Fruit fly (Drosophila melanogaster): ENCODE data around the gene CG8360.
A peak's percentile ranks its signal among the peaks of the same experiment; 100 is the strongest.

CG8360 gene

DNA sequence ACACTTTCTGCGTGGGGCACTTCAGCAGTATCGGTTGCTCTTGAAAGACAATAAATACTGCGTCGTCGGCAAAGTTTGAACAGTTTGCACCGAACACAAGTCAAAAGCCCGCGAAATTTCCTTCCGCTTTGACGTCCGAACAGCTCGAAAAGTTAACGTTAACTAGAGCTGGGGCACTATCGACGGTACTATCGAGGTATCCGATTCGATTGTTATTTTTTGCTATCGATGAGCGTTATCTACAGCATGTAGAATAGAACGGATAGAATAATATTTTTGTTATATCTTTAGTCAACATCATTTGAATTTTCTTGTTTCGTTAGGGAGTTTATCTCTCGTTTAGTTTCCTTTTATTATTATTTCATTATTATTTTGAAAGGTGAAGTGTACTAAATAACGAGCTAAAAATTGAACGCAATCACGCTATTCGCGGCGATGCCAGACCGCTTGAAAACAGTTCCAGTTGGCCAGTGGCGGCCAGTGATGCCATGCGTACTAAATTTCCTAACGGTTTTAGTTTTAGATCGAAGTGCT is 27.0 kb downstream of the CG8360 start, which contains the start of gene Pvr (continued):
- TF ChIP-seq CG8944 (GFP tag; optimal IDR thresholded peaks at IDR 0.05) (no peak), CG13287 (GFP tag; IDR thresholded peaks at IDR 0.05; ENCODE audit: partially characterized antibody) (peak; percentile 96), pzg (GFP tag; optimal IDR thresholded peaks at IDR 0.05) (peak; percentile 70), vvl (GFP tag; IDR thresholded peaks at IDR 0.05) (peak; percentile 31; the same call in 1 of the 2 replicates), Mad (GFP tag; optimal IDR thresholded peaks at IDR 0.05) (peak; percentile 0), tna (GFP tag; IDR thresholded peaks at IDR 0.05; ENCODE audit: partially characterized antibody) (peak; percentile 89), CG8290 (GFP tag; optimal IDR thresholded peaks at IDR 0.05) (peak; percentile 21), CG8290 (tag; optimal IDR thresholded peaks at IDR 0.05) (no peak), CG17359 (tag; optimal IDR thresholded peaks at IDR 0.05) (no peak), dpn (GFP tag; optimal IDR thresholded peaks at IDR 0.05) (peak in 1 of 2 experiments; percentile 21), CG12391 (tag; optimal IDR thresholded peaks at IDR 0.05) (peak; percentile 2), Doc3 (GFP tag; IDR thresholded peaks at IDR 0.05; ENCODE audit: partially characterized antibody) (peak; percentile 97), lilli (GFP tag; optimal IDR thresholded peaks at IDR 0.05) (peak; percentile 24), cas (GFP tag; IDR thresholded peaks at IDR 0.05) (no peak), amos (GFP tag; IDR thresholded peaks at IDR 0.05; ENCODE audit: partially characterized antibody) (peak; percentile 94; the same call in 1 of the 2 replicates), nmo (GFP tag; optimal IDR thresholded peaks at IDR 0.05) (peak; percentile 67), CG42726 (GFP tag; IDR thresholded peaks at IDR 0.05; ENCODE audit: partially characterized antibody) (peak; percentile 90), CG12659 (GFP tag; optimal IDR thresholded peaks at IDR 0.05) (peak; percentile 55), CG33213 (GFP tag; optimal IDR thresholded peaks at IDR 0.05) (peak; percentile 40), peb (GFP tag; IDR thresholded peaks at IDR 0.05) (no peak), CG17186 (GFP tag; optimal IDR thresholded peaks at IDR 0.05) (peak; percentile 65), Sry-δ (GFP tag; optimal IDR thresholded peaks at IDR 0.05) (peak; percentile 93), NfI (GFP tag; optimal IDR thresholded peaks at IDR 0.05) (no peak), Abd-B (GFP tag; optimal IDR thresholded peaks at IDR 0.05) (peak; percentile 10), Sin3A (optimal IDR thresholded peaks at IDR 0.05) (peak; percentile 82), hbn (GFP tag; IDR thresholded peaks at IDR 0.05; ENCODE audit: partially characterized antibody) (peak; percentile 96), CG14860 (GFP tag; IDR thresholded peaks at IDR 0.05; ENCODE audit: partially characterized antibody) (peak; percentile 94), ham (GFP tag; IDR thresholded peaks at IDR 0.05) (no peak), CG15601 (tag; optimal IDR thresholded peaks at IDR 0.05) (peak; percentile 80), fru (optimal IDR thresholded peaks at IDR 0.05) (no peak), dmrt99B (tag; optimal IDR thresholded peaks at IDR 0.05) (no peak), stc (GFP tag; IDR thresholded peaks at IDR 0.05) (peak; percentile 15; the same call in 1 of the 2 replicates), Xbp1 (GFP tag; optimal IDR thresholded peaks at IDR 0.05) (peak; percentile 23), crc (GFP tag; optimal IDR thresholded peaks at IDR 0.05) (no peak), MTF-1 (GFP tag; optimal IDR thresholded peaks at IDR 0.05; ENCODE audit: borderline replicate concordance) (peak; percentile 28), CG9437 (GFP tag; optimal IDR thresholded peaks at IDR 0.05) (peak; percentile 50), HLH4C (GFP tag; IDR thresholded peaks at IDR 0.05; ENCODE audit: partially characterized antibody) (peak; percentile 97), CG13123 (GFP tag; optimal IDR thresholded peaks at IDR 0.05) (no peak), zen2 (GFP tag; IDR thresholded peaks at IDR 0.05; ENCODE audit: partially characterized antibody) (peak; percentile 95), CG2889 (GFP tag; IDR thresholded peaks at IDR 0.05) (no peak), CG17829 (tag; optimal IDR thresholded peaks at IDR 0.05) (peak; percentile 28), gem (tag; optimal IDR thresholded peaks at IDR 0.05) (no peak), CG18476 (GFP tag; optimal IDR thresholded peaks at IDR 0.05) (peak; percentile 36), Bgb (GFP tag; IDR thresholded peaks at IDR 0.05; ENCODE audit: partially characterized antibody) (peak; percentile 97), C15 (GFP tag; IDR thresholded peaks at IDR 0.05) (no peak), CG32532 (GFP tag; IDR thresholded peaks at IDR 0.05) (peak; percentile 39), ci (GFP tag; IDR thresholded peaks at IDR 0.05) (peak; percentile 17; the same call in 1 of the 3 replicates)
